Fruit fly (Drosophila melanogaster): Measurements from ENCODE around the gene Frq2.

The Frq2 gene

DNA sequence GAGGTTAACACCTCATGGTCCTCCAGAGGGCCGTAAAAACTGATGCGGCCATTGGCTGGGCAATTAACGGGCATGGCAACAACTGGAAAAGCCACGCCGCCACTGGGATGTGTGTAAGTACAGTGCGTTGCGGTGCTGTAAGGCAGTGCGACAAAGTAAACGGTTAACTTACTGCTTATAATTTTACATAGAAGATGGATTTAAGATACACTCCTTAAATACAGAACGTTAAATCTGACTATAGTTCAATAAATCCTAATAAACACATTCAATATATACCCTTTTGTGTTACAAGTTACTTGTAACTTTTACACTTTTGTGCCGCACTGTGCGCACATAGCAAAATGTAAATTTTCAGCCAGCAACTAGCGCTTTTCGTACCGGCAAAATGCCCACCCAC lies 24.4 kb upstream of the Frq2 start:
- TF ChIP-seq dmrt93B (GFP tag; optimal IDR thresholded peaks at IDR 0.05), result no peak
- TF ChIP-seq ey (GFP tag; optimal IDR thresholded peaks at IDR 0.05), result no peak
- no peak for TF ChIP-seq Sp1 (GFP tag; optimal IDR thresholded peaks at IDR 0.05)
- TF ChIP-seq br (GFP tag; optimal IDR thresholded peaks at IDR 0.05), result no peak
- TF ChIP-seq Hnf4 (GFP tag; optimal IDR thresholded peaks at IDR 0.05), result no peak
- no peak for TF ChIP-seq dsf (GFP tag; optimal IDR thresholded peaks at IDR 0.05; ENCODE audit: borderline replicate concordance)
- TF ChIP-seq woc (GFP tag; optimal IDR thresholded peaks at IDR 0.05), result no peak
- no peak for TF ChIP-seq Dfd (GFP tag; optimal IDR thresholded peaks at IDR 0.05)
- no peak for TF ChIP-seq CG32264 (GFP tag; optimal IDR thresholded peaks at IDR 0.05)
- no peak for TF ChIP-seq usp (GFP tag; optimal IDR thresholded peaks at IDR 0.05)
- no peak for TF ChIP-seq jim (GFP tag; optimal IDR thresholded peaks at IDR 0.05)
- no peak for TF ChIP-seq dl (GFP tag; optimal IDR thresholded peaks at IDR 0.05; ENCODE audit: insufficient read depth in 1 of 2, partially characterized antibody in 2 of 2)
- TF ChIP-seq pan (optimal IDR thresholded peaks at IDR 0.05), result no peak
- no peak for TF ChIP-seq brk (GFP tag; optimal IDR thresholded peaks at IDR 0.05)
- no peak for TF ChIP-seq CG9705 (GFP tag; optimal IDR thresholded peaks at IDR 0.05)
- TF ChIP-seq sv (GFP tag; optimal IDR thresholded peaks at IDR 0.05), result no peak
- no peak for TF ChIP-seq Myc (optimal IDR thresholded peaks at IDR 0.05)
- TF ChIP-seq h (GFP tag; optimal IDR thresholded peaks at IDR 0.05), result no peak
- TF ChIP-seq HLH106 (tag; optimal IDR thresholded peaks at IDR 0.05), result no peak
- TF ChIP-seq Vsx2 (GFP tag; optimal IDR thresholded peaks at IDR 0.05; ENCODE audit: partially characterized antibody), result no peak

dm6 chrX:18154955-18155419 lies 22.4 kb upstream of the Frq2 start, which contains the start of gene Frq1:
Frq1 (plus strand) TSS chrX:18155369.
- no peak for TF ChIP-seq Sp1 (GFP tag; optimal IDR thresholded peaks at IDR 0.05)
- TF ChIP-seq fru (GFP tag; optimal IDR thresholded peaks at IDR 0.05), result no peak
- no peak for TF ChIP-seq Myc (optimal IDR thresholded peaks at IDR 0.05)

dm6 chrX:18158967-18159366 lies 18.4 kb upstream of the Frq2 start:
- no peak for TF ChIP-seq ey (GFP tag; optimal IDR thresholded peaks at IDR 0.05)
- TF ChIP-seq CrebA (GFP tag; optimal IDR thresholded peaks at IDR 0.05; ENCODE audit: borderline replicate concordance), result no peak
- TF ChIP-seq Hnf4 (GFP tag; optimal IDR thresholded peaks at IDR 0.05), result no peak
- TF ChIP-seq Myc (optimal IDR thresholded peaks at IDR 0.05), result no peak
- TF ChIP-seq Dfd (GFP tag; optimal IDR thresholded peaks at IDR 0.05), result peak; percentile 4
- TF ChIP-seq brk (GFP tag; optimal IDR thresholded peaks at IDR 0.05), result no peak
- TF ChIP-seq CG32264 (GFP tag; optimal IDR thresholded peaks at IDR 0.05), result no peak
- TF ChIP-seq woc (GFP tag; optimal IDR thresholded peaks at IDR 0.05), result no peak

DNA sequence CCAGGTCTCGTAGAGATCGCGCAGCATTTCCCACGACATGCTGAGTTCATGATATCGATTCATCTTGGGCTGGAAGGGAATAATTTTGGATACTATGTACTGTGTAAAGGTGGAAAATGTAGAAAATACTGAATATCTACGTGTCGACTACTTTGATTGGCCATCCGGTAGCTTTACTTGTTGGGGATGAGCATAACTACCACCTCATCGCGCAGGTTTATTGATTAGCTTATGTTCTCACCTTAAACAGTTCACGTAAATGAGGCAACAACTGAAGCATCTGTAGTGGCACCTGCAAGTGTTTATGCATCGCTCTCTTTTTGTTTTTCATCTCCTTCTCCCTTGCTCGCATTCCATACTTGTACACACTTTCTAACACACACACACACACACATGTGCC lies 2.0 kb downstream of the Frq2 start, which contains the start of gene Andorra:
Gene Andorra (minus strand): TSS at position 101 of the 400 bp plus-strand sequence.
- TF ChIP-seq N (GFP tag; optimal IDR thresholded peaks at IDR 0.05) (no peak), CrebA (GFP tag; optimal IDR thresholded peaks at IDR 0.05; ENCODE audit: borderline replicate concordance) (no peak), Sp1 (GFP tag; optimal IDR thresholded peaks at IDR 0.05) (no peak), Hnf4 (GFP tag; optimal IDR thresholded peaks at IDR 0.05) (no peak), Myc (optimal IDR thresholded peaks at IDR 0.05) (no peak), GATAd (GFP tag; optimal IDR thresholded peaks at IDR 0.05) (no peak), ey (GFP tag; optimal IDR thresholded peaks at IDR 0.05) (no peak), Mio (GFP tag; optimal IDR thresholded peaks at IDR 0.05) (no peak), Abd-B (GFP tag; optimal IDR thresholded peaks at IDR 0.05) (no peak), OdsH (GFP tag; optimal IDR thresholded peaks at IDR 0.05) (no peak), Vsx2 (GFP tag; optimal IDR thresholded peaks at IDR 0.05; ENCODE audit: partially characterized antibody) (no peak), brk (GFP tag; optimal IDR thresholded peaks at IDR 0.05) (no peak), dsf (GFP tag; optimal IDR thresholded peaks at IDR 0.05; ENCODE audit: borderline replicate concordance) (no peak)

- TF ChIP-seq Rel (GFP tag; optimal IDR thresholded peaks at IDR 0.05) (no peak), Rel (tag; optimal IDR thresholded peaks at IDR 0.05) (no peak), CG32264 (GFP tag; optimal IDR thresholded peaks at IDR 0.05) (no peak), Hnf4 (GFP tag; optimal IDR thresholded peaks at IDR 0.05) (no peak), jim (GFP tag; optimal IDR thresholded peaks at IDR 0.05) (no peak), pan (optimal IDR thresholded peaks at IDR 0.05) (no peak), tai (GFP tag; optimal IDR thresholded peaks at IDR 0.05) (no peak), lola (GFP tag; optimal IDR thresholded peaks at IDR 0.05) (no peak), dsf (GFP tag; optimal IDR thresholded peaks at IDR 0.05; ENCODE audit: borderline replicate concordance) (no peak), Sp1 (GFP tag; optimal IDR thresholded peaks at IDR 0.05) (no peak), N (GFP tag; optimal IDR thresholded peaks at IDR 0.05) (no peak), CrebA (GFP tag; optimal IDR thresholded peaks at IDR 0.05; ENCODE audit: borderline replicate concordance) (no peak), sv (GFP tag; optimal IDR thresholded peaks at IDR 0.05) (no peak), foxo (GFP tag; optimal IDR thresholded peaks at IDR 0.05) (no peak), Hr83 (GFP tag; optimal IDR thresholded peaks at IDR 0.05; ENCODE audit: poor library complexity, severe bottlenecking) (no peak), brk (GFP tag; optimal IDR thresholded peaks at IDR 0.05) (no peak)
These were observed 3.7 kb downstream of the Frq2 start for dm6 chrX:18181152-18181551.

Data from whole organism, wandering third instar larva.